Worm (Caenorhabditis elegans) whole organism, mixed stage, embryonic: ENCODE results near the gene nmy-3.

Experiments
- blmp-1 ChIP-seq: fragments of 150-350 bp; optimal IDR thresholded peaks from 2 replicates; lab custom pipeline; 2014; ENCODE audit warnings: missing biosample characterization, missing genetic modification characterization
- lsy-2 ChIP-seq: fragments of 150-350 bp; optimal IDR thresholded peaks from 2 replicates; lab custom pipeline; 2014; ENCODE audit warnings: missing biosample characterization, missing genetic modification characterization
- mab-5 ChIP-seq: fragments of 150-350 bp; optimal IDR thresholded peaks from 2 replicates; lab custom pipeline; 2014; ENCODE audit warnings: missing biosample characterization, missing genetic modification characterization
- nhr-2 ChIP-seq: fragments of 150-350 bp; optimal IDR thresholded peaks from 2 replicates; lab custom pipeline; 2014; ENCODE audit warnings: missing biosample characterization, missing genetic modification characterization
- unc-39 ChIP-seq: fragments of 150-350 bp; optimal IDR thresholded peaks from 2 replicates; lab custom pipeline; 2014; ENCODE audit warnings: missing biosample characterization, missing genetic modification characterization
- ztf-11 ChIP-seq: fragments of 150-350 bp; optimal IDR thresholded peaks from 2 replicates; lab custom pipeline; 2014; ENCODE audit warnings: missing biosample characterization, missing genetic modification characterization

- TF ChIP-seq unc-39: no peak
- no peak for TF ChIP-seq nhr-2 (tag; lab: Kevin White, UChicago)
- no peak for TF ChIP-seq ztf-11 (tag; lab: Kevin White, UChicago)
- no peak for TF ChIP-seq lsy-2
- no peak for TF ChIP-seq blmp-1 (tag; lab: Kevin White, UChicago)
- TF ChIP-seq mab-5 (tag; lab: Kevin White, UChicago): no peak
These were observed 29.7 kb downstream of the nmy-3 start, which contains the start of gene F49C12.4 for ce11 chrIV:9303994-9304393.
